Fruit fly (Drosophila melanogaster): ENCODE measurements around the gene GatA.
A peak's percentile ranks its signal among the peaks of the same experiment; 100 is the strongest.

The GatA gene

dm6 chr3R:18983614-18984185 lies 45.0 kb downstream of the GatA start, which contains the start of the genes snRNP-U1-C and gukh (continued):
- TF ChIP-seq CG8944 (GFP tag; optimal IDR thresholded peaks at IDR 0.05) = peak; percentile 31
- TF ChIP-seq Xbp1 (GFP tag; optimal IDR thresholded peaks at IDR 0.05) = peak; percentile 87
- no peak for TF ChIP-seq Mes4 (GFP tag; optimal IDR thresholded peaks at IDR 0.05)
- TF ChIP-seq Nf-YB (GFP tag; optimal IDR thresholded peaks at IDR 0.05) = peak; percentile 60
- TF ChIP-seq Deaf1 (tag; optimal IDR thresholded peaks at IDR 0.05) = peak; percentile 72
- TF ChIP-seq Dref (GFP tag; IDR thresholded peaks at IDR 0.05) = peak; percentile 74
- TF ChIP-seq CG5953 (GFP tag; IDR thresholded peaks at IDR 0.05) = peak; percentile 85
- peak; percentile 84 for TF ChIP-seq CG13775 (GFP tag; optimal IDR thresholded peaks at IDR 0.05)
- TF ChIP-seq exex (tag; optimal IDR thresholded peaks at IDR 0.05) = peak; percentile 43
- peak; percentile 36 for TF ChIP-seq pnt (GFP tag; optimal IDR thresholded peaks at IDR 0.05)
- TF ChIP-seq CG12236 (GFP tag; optimal IDR thresholded peaks at IDR 0.05) = no peak
- peak; percentile 80 for TF ChIP-seq Ets97D (GFP tag; optimal IDR thresholded peaks at IDR 0.05)
- TF ChIP-seq CG9932 (GFP tag; IDR thresholded peaks at IDR 0.05) = peak; percentile 94
- TF ChIP-seq gcm2 (GFP tag; optimal IDR thresholded peaks at IDR 0.05) = peak; percentile 30
- peak; percentile 70; the same call in 1 of the 2 replicates for TF ChIP-seq CG2129 (GFP tag; IDR thresholded peaks at IDR 0.05; ENCODE audit: partially characterized antibody)
- peak; percentile 46 for TF ChIP-seq ewg (GFP tag; optimal IDR thresholded peaks at IDR 0.05)
- TF ChIP-seq CG31388 (GFP tag; optimal IDR thresholded peaks at IDR 0.05) = no peak
- TF ChIP-seq CG14860 (GFP tag; IDR thresholded peaks at IDR 0.05; ENCODE audit: partially characterized antibody) = 0 out of 3 replicates have a peak, but pooled peaks have one; percentile 32
- TF ChIP-seq CG11560 (tag; IDR thresholded peaks at IDR 0.05) = peak; percentile 68; the same call in 2 of the 3 replicates
- peak; percentile 35 for TF ChIP-seq shn (GFP tag; optimal IDR thresholded peaks at IDR 0.05)
- TF ChIP-seq zen2 (GFP tag; IDR thresholded peaks at IDR 0.05; ENCODE audit: partially characterized antibody) = peak; percentile 45; the same call in 1 of the 3 replicates
- peak; percentile 86 for TF ChIP-seq Optix (GFP tag; IDR thresholded peaks at IDR 0.05)
- TF ChIP-seq chm (GFP tag; IDR thresholded peaks at IDR 0.05) = peak; percentile 86
- TF ChIP-seq CG11398 (GFP tag; optimal IDR thresholded peaks at IDR 0.05) = no peak
- peak; percentile 88 for TF ChIP-seq CG4617 (GFP tag; optimal IDR thresholded peaks at IDR 0.05; ENCODE audit: borderline replicate concordance)
- peak; percentile 75 for TF ChIP-seq oc (tag; optimal IDR thresholded peaks at IDR 0.05)
- peak; percentile 29; the same call in 1 of the 2 replicates for TF ChIP-seq CG1024 (GFP tag; IDR thresholded peaks at IDR 0.05)
- TF ChIP-seq lov (optimal IDR thresholded peaks at IDR 0.05) = no peak
- TF ChIP-seq lov (GFP tag; IDR thresholded peaks at IDR 0.05) = 0 out of 3 replicates have a peak, but pooled peaks have one; percentile 32
- peak; percentile 35 for TF ChIP-seq Sry-δ (GFP tag; optimal IDR thresholded peaks at IDR 0.05)
- TF ChIP-seq ara (GFP tag; IDR thresholded peaks at IDR 0.05) = no peak
- peak; percentile 55 for TF ChIP-seq CG42726 (GFP tag; IDR thresholded peaks at IDR 0.05; ENCODE audit: partially characterized antibody)
- peak; percentile 56; the same call in 1 of the 3 replicates for TF ChIP-seq C15 (GFP tag; IDR thresholded peaks at IDR 0.05)
- TF ChIP-seq CG30403 (GFP tag; optimal IDR thresholded peaks at IDR 0.05) = peak; percentile 73
- TF ChIP-seq hth (optimal IDR thresholded peaks at IDR 0.05) = no peak
- peak; percentile 86 for TF ChIP-seq Fer3 (tag; optimal IDR thresholded peaks at IDR 0.05)
- no peak for TF ChIP-seq pb (GFP tag; optimal IDR thresholded peaks at IDR 0.05)
- TF ChIP-seq CG8388 (GFP tag; optimal IDR thresholded peaks at IDR 0.05) = peak; percentile 76
- peak; percentile 71 for TF ChIP-seq CG9215 (GFP tag; IDR thresholded peaks at IDR 0.05)
- no peak for TF ChIP-seq CG1647 (GFP tag; optimal IDR thresholded peaks at IDR 0.05)
- TF ChIP-seq zf30C (GFP tag; optimal IDR thresholded peaks at IDR 0.05) = no peak
- TF ChIP-seq Myb (GFP tag; optimal IDR thresholded peaks at IDR 0.05) = peak; percentile 70
- TF ChIP-seq Rx (GFP tag; IDR thresholded peaks at IDR 0.05) = peak; percentile 48
- TF ChIP-seq CG18764 (GFP tag; optimal IDR thresholded peaks at IDR 0.05) = peak; percentile 56
- TF ChIP-seq Hr3 (GFP tag; optimal IDR thresholded peaks at IDR 0.05) = peak; percentile 80
- TF ChIP-seq sug (tag; optimal IDR thresholded peaks at IDR 0.05) = peak; percentile 80
- no peak for TF ChIP-seq Tbp (GFP tag; optimal IDR thresholded peaks at IDR 0.05)
- no peak for TF ChIP-seq pan (optimal IDR thresholded peaks at IDR 0.05)
- TF ChIP-seq pan (GFP tag; optimal IDR thresholded peaks at IDR 0.05 in 1 of 2, IDR thresholded peaks at IDR 0.05 in 1 of 2) = peak in 1 of 2 experiments; percentile 86
- TF ChIP-seq az2 (GFP tag; optimal IDR thresholded peaks at IDR 0.05) = peak; percentile 81
- peak; percentile 31 for TF ChIP-seq chn (GFP tag; optimal IDR thresholded peaks at IDR 0.05)
